Worm (Caenorhabditis elegans): Measurements from ENCODE around the gene grl-3.
A peak's percentile ranks its signal among the peaks of the same experiment; 100 is the strongest.

The grl-3 gene

DNA sequence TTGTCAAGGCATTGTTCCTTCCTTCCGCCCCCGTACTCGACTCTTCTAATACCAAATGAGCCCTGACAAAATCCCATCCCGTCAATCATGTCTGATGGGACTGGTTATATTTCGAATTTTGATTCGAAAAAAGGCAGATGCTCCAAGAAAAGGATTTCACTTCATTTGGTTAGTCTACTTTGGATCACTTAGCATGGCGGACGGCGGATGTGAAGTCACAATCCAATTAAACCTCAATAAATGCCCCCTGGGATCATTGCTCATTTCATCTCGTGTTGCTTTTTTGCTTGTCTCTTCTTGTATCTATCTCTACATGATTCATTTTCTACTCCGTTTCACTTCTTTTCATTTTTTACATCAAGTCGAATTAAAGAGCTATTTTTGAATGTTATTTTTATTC is 32.0 kb upstream of the grl-3 start:
- no peak for TF ChIP-seq unc-62 (GFP tag; optimal IDR thresholded peaks at IDR 0.05 in 1 of 2)
- TF ChIP-seq unc-62 (tag; optimal IDR thresholded peaks at IDR 0.05) = no peak
- no peak for TF ChIP-seq lsy-2 (tag; optimal IDR thresholded peaks at IDR 0.05)
- TF ChIP-seq ceh-20 (GFP tag; IDR thresholded peaks at IDR 0.05) = peak; percentile 32; the same call in 1 of the 2 replicates

DNA sequence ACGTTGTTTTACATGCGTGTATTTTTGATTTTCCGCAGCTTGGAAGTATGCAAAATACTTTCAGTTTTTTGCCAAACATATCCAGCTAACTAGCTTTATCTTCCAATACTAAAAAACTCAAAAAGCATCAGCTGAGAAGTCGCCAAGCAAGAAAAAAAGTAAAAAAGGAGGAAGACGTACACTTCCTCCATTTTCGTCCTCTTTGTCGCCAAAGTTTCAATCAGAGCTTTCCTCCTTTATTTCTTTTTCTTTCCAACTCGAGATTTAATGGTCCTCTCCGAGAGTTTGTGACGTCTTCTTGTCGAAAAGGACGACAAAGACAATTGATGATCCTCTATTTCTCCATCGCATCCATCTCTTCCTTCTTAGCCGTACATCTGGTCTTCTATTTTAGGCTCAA is 30.7 kb upstream of the grl-3 start:
- TF ChIP-seq dmd-6 (GFP tag; IDR thresholded peaks at IDR 0.05) (no peak), fkh-10 (GFP tag; optimal IDR thresholded peaks at IDR 0.05) (peak; percentile 38), nhr-42 (GFP tag; IDR thresholded peaks at IDR 0.05) (no peak), nhr-28 (tag; optimal IDR thresholded peaks at IDR 0.05) (no peak), unc-130 (GFP tag; optimal IDR thresholded peaks at IDR 0.05) (no peak), unc-62 (GFP tag; optimal IDR thresholded peaks at IDR 0.05 in 1 of 2) (peak in 1 of 2 experiments; percentile 68), unc-62 (tag; optimal IDR thresholded peaks at IDR 0.05) (no peak), zip-2 (tag; optimal IDR thresholded peaks at IDR 0.05) (no peak)

DNA sequence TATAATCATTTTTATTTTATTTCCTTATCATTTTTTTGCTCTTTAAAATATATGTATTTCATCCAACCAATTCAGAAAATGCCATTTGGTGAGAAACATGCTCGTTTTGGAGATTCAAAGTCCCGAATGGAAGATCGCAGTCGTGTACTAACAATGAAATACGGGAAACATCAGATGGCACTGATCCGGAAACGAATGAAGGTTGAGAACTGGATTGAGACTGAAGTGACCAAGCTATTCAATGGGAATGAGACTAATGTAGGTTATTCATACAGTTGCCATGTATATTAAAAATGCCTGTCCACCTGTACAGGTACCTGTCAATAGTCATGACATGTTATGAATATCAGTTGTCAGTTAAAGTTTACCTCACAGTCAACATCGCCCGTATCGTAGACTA is 28.3 kb upstream of the grl-3 start, which contains the start of gene F55C10.5:
Gene F55C10.5, plus strand, starts transcription at position 74 of the 400 bp plus-strand sequence.
- TF ChIP-seq cey-2 (tag; optimal IDR thresholded peaks at IDR 0.05; ENCODE audit: borderline replicate concordance, insufficient read depth) (no peak), nhr-6 (tag; optimal IDR thresholded peaks at IDR 0.05) (no peak), lsy-2 (tag; optimal IDR thresholded peaks at IDR 0.05) (no peak), nhr-28 (tag; optimal IDR thresholded peaks at IDR 0.05) (no peak), F49E8.2 (tag; optimal IDR thresholded peaks at IDR 0.05; ENCODE audit: borderline replicate concordance) (no peak), lin-29 (GFP tag; IDR thresholded peaks at IDR 0.05) (no peak), unc-62 (GFP tag; optimal IDR thresholded peaks at IDR 0.05 in 1 of 2) (peak in 1 of 2 experiments; percentile 94), unc-62 (tag; optimal IDR thresholded peaks at IDR 0.05) (no peak), zfp-2 (tag; optimal IDR thresholded peaks at IDR 0.05) (no peak)

DNA sequence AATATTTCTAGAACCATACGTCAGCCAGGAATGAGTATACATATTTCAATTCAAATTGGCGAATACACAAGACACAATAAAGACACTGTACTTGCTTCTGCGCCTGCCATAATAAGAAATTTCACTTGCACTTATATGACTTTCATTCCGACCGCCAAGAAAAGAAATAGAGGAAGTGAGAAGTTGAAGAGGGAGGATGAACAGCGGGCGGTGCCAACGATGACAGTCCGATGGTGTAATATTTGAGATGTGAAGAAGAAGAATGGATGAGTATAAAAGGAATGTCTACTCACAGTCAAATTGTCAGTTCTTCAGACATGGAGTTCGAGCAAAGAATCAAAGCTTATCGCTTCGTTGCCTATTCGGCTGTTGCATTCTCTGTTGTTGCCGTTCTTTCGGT is 26.3 kb upstream of the grl-3 start, which contains the start of gene col-154:
Gene col-154, plus strand, starts transcription at position 301 of the 400 bp plus-strand sequence.
- TF ChIP-seq nhr-77 (tag; optimal IDR thresholded peaks at IDR 0.05) = no peak
- TF ChIP-seq ces-1 (GFP tag; optimal IDR thresholded peaks at IDR 0.05) = no peak
- no peak for TF ChIP-seq vab-7 (GFP tag; IDR thresholded peaks at IDR 0.05)
- no peak for TF ChIP-seq spr-3 (GFP tag; optimal IDR thresholded peaks at IDR 0.05)
- no peak for TF ChIP-seq mxl-2 (GFP tag; conservative IDR thresholded peaks at IDR 0.05)
- no peak for TF ChIP-seq daf-12 (tag; optimal IDR thresholded peaks at IDR 0.05)

DNA sequence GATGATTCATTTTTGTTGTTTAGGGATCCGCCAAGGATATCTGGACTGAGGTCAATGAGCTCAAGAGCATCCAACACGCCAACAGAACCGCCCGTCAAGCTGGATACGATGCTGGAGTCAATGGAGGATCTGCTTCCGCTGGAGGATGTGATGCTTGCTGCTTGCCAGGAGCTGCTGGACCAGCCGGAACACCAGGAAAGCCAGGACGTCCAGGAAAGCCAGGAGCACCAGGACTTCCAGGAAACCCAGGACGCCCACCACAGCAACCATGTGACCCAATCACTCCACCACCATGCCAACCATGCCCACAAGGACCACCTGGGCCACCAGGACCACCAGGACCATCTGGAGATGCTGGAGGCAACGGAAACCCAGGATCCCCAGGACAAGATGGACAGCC is 25.7 kb upstream of the grl-3 start:
- TF ChIP-seq set-16 (GFP tag; IDR thresholded peaks at IDR 0.05) = peak; percentile 79

DNA sequence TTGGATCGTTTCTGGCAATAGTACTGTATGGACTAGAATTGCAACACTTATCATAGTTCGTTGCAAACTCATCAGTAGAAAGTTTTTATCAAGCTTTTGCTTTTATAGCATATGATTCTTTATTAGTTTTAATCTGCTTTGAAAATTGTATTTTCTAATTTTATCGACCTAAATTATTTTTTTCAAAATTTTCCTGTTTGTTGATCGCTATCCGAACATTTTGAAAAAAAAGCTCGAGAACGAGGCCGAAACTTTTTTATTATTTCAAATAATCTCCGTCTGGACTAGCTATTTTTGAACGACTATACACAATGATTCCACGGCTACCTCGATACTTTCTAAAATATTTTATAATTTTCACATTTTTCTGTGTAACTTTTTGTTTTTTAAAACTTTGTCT is 24.9 kb upstream of the grl-3 start, which contains the start of gene F55C10.4:
Gene F55C10.4, plus strand, starts transcription at position 301 of the 400 bp plus-strand sequence.
- TF ChIP-seq ceh-20 (GFP tag; IDR thresholded peaks at IDR 0.05) (no peak), nhr-111 (GFP tag; optimal IDR thresholded peaks at IDR 0.05) (no peak), snpc-4 (tag; optimal IDR thresholded peaks at IDR 0.05) (no peak), zag-1 (tag; optimal IDR thresholded peaks at IDR 0.05) (no peak), tra-1 (GFP tag; IDR thresholded peaks at IDR 0.05) (no peak), skn-1 (tag; optimal IDR thresholded peaks at IDR 0.05) (no peak), nhr-48 (tag; optimal IDR thresholded peaks at IDR 0.05) (no peak), ama-1 (optimal IDR thresholded peaks at IDR 0.05) (no peak), dve-1 (tag; optimal IDR thresholded peaks at IDR 0.05; ENCODE audit: insufficient read depth) (no peak), ztf-7 (tag; optimal IDR thresholded peaks at IDR 0.05) (no peak), nhr-42 (GFP tag; IDR thresholded peaks at IDR 0.05) (no peak), lin-15B (tag; optimal IDR thresholded peaks at IDR 0.05) (no peak), php-3 (GFP tag; IDR thresholded peaks at IDR 0.05) (no peak), lin-13 (GFP tag; optimal IDR thresholded peaks at IDR 0.05) (no peak), zfp-2 (tag; optimal IDR thresholded peaks at IDR 0.05) (no peak), ztf-11 (tag; optimal IDR thresholded peaks at IDR 0.05) (no peak), F26F4.8 (GFP tag; conservative IDR thresholded peaks at IDR 0.05) (no peak), nhr-76 (tag; optimal IDR thresholded peaks at IDR 0.05) (no peak)
